Fruit fly (Drosophila melanogaster) whole organism, embryonic: ENCODE measurements around the gene Tsp97E.

Experiments used
- Adf1 ChIP-seq: fragments of 200-800 bp; sonication (Bioruptor generic); IDR thresholded peaks from 2 replicates; pipeline ENCODE4 v1.3.6; 2022; ENCODE audit warnings: missing biosample characterization, missing genetic modification characterization
- BtbVII ChIP-seq: fragments of 200-800 bp; sonication (Bioruptor generic); optimal IDR thresholded peaks from 3 replicates; lab custom pipeline; 2017; ENCODE audit warnings: missing biosample characterization, mild to moderate bottlenecking, missing genetic modification characterization
- CG11247 ChIP-seq: fragments of 200-800 bp; sonication (Bioruptor generic); IDR thresholded peaks from 2 replicates; pipeline ENCODE4 v1.3.6; 2022; ENCODE audit warnings: missing biosample characterization, missing genetic modification characterization
- CG12155 ChIP-seq: fragments of 200-800 bp; sonication (Bioruptor generic); optimal IDR thresholded peaks from 3 replicates; lab custom pipeline; 2016; ENCODE audit warnings: missing biosample characterization, missing genetic modification characterization
- CG12659 ChIP-seq: fragments of 200-800 bp; sonication (Bioruptor generic); optimal IDR thresholded peaks from 3 replicates; lab custom pipeline; 2017; ENCODE audit warnings: mild to moderate bottlenecking, missing biosample characterization, missing genetic modification reagents, missing genetic modification characterization
- CG13775 ChIP-seq: fragments of 200-800 bp; sonication (Bioruptor generic); optimal IDR thresholded peaks from 3 replicates; lab custom pipeline; 2017; ENCODE audit warnings: missing biosample characterization, mild to moderate bottlenecking, missing genetic modification characterization
- CG18262 ChIP-seq: fragments of 200-800 bp; optimal IDR thresholded peaks from 3 replicates; lab custom pipeline; 2019; ENCODE audit warnings: missing biosample characterization, mild to moderate bottlenecking, missing genetic modification characterization, moderate library complexity
- CG18619 ChIP-seq: fragments of 200-800 bp; sonication (Bioruptor generic); optimal IDR thresholded peaks from 3 replicates; lab custom pipeline; 2017; ENCODE audit warnings: missing biosample characterization, mild to moderate bottlenecking, missing genetic modification characterization
- CG31441 ChIP-seq: fragments of 200-800 bp; sonication (Bioruptor generic); IDR thresholded peaks from 2 replicates; pipeline ENCODE4 v1.3.6; 2022; ENCODE audit warnings: missing biosample characterization, missing genetic modification characterization
- CG32532 ChIP-seq: fragments of 200-800 bp; sonication (Bioruptor generic); IDR thresholded peaks from 2 replicates; pipeline ENCODE4 v1.3.6; 2022; ENCODE audit warnings: missing biosample characterization, missing genetic modification characterization
- CG34376 ChIP-seq: fragments of 200-800 bp; sonication (Bioruptor generic); optimal IDR thresholded peaks from 2 replicates; lab custom pipeline; 2018; ENCODE audit warnings: missing biosample characterization, mild to moderate bottlenecking, missing genetic modification characterization
- CG4282 ChIP-seq: fragments of 200-800 bp; sonication (Bioruptor generic); optimal IDR thresholded peaks from 2 replicates; lab custom pipeline; 2016; ENCODE audit warnings: missing biosample characterization, missing genetic modification characterization
- CG4707 ChIP-seq: fragments of 200-800 bp; sonication (Bioruptor generic); optimal IDR thresholded peaks from 2 replicates; lab custom pipeline; 2018; ENCODE audit warnings: missing biosample characterization, mild to moderate bottlenecking, missing genetic modification characterization, moderate library complexity
- CG4730 ChIP-seq: fragments of 200-800 bp; sonication (Bioruptor generic); IDR thresholded peaks from 2 replicates; pipeline ENCODE4 v1.3.6; 2022; ENCODE audit warnings: missing biosample characterization, missing genetic modification characterization
- CG6654 ChIP-seq: fragments of 200-800 bp; sonication (Bioruptor generic); optimal IDR thresholded peaks from 2 replicates; lab custom pipeline; 2017; ENCODE audit warnings: missing biosample characterization, mild to moderate bottlenecking, missing genetic modification characterization
- CG7963 ChIP-seq: fragments of 200-800 bp; sonication (Bioruptor generic); IDR thresholded peaks from 3 replicates; pipeline ENCODE4 v1.3.6; 2022; ENCODE audit warnings: missing biosample characterization, missing genetic modification characterization; ENCODE audit not compliant: partially characterized antibody
- CG7987 ChIP-seq: fragments of 200-800 bp; sonication (Bioruptor generic); optimal IDR thresholded peaks from 2 replicates; lab custom pipeline; 2018; ENCODE audit warnings: missing biosample characterization, mild to moderate bottlenecking, missing genetic modification characterization, moderate library complexity
- CG8089 ChIP-seq: fragments of 200-800 bp; sonication (Bioruptor generic); optimal IDR thresholded peaks from 3 replicates; lab custom pipeline; 2016; ENCODE audit warnings: missing biosample characterization, missing genetic modification characterization
- CG8281 ChIP-seq: fragments of 200-800 bp; sonication (Bioruptor generic); optimal IDR thresholded peaks from 2 replicates; lab custom pipeline; 2018; ENCODE audit warnings: missing biosample characterization, mild to moderate bottlenecking, missing genetic modification characterization, moderate library complexity
- CG8765 ChIP-seq: fragments of 200-800 bp; sonication (Bioruptor generic); IDR thresholded peaks from 2 replicates; pipeline ENCODE4 v1.3.6; 2022; ENCODE audit warnings: missing biosample characterization, missing genetic modification characterization
- CG9609 ChIP-seq: fragments of 200-800 bp; sonication (Bioruptor generic); optimal IDR thresholded peaks from 3 replicates; lab custom pipeline; 2016; ENCODE audit warnings: missing biosample characterization, missing genetic modification characterization
- CG9932 ChIP-seq: fragments of 200-800 bp; sonication (Bioruptor generic); IDR thresholded peaks from 2 replicates; pipeline ENCODE4 v1.3.6; 2022; ENCODE audit warnings: missing biosample characterization, missing genetic modification characterization
- D19B ChIP-seq: fragments of 200-800 bp; sonication (Bioruptor generic); optimal IDR thresholded peaks from 2 replicates; lab custom pipeline; 2017; ENCODE audit warnings: missing biosample characterization, mild to moderate bottlenecking, missing genetic modification characterization
- E2f2 ChIP-seq: fragments of 200-800 bp; sonication (Bioruptor generic); IDR thresholded peaks from 2 replicates; pipeline ENCODE4 v1.3.6; 2022; ENCODE audit warnings: missing biosample characterization, missing genetic modification characterization
- Elba2 ChIP-seq: fragments of 200-800 bp; sonication (Bioruptor generic); optimal IDR thresholded peaks from 3 replicates; lab custom pipeline; 2016; ENCODE audit warnings: missing biosample characterization, missing genetic modification characterization
- H2.0 ChIP-seq: fragments of 200-800 bp; sonication (Bioruptor generic); IDR thresholded peaks from 2 replicates; pipeline ENCODE4 v1.3.6; 2022; ENCODE audit warnings: missing biosample characterization, missing genetic modification characterization
- HLHmδ ChIP-seq: fragments of 200-800 bp; sonication (Bioruptor generic); optimal IDR thresholded peaks from 2 replicates; lab custom pipeline; 2018; ENCODE audit warnings: missing biosample characterization, mild to moderate bottlenecking, missing genetic modification characterization, moderate library complexity
- Hmx ChIP-seq: fragments of 200-800 bp; sonication (Bioruptor generic); optimal IDR thresholded peaks from 2 replicates; lab custom pipeline; 2016; ENCODE audit warnings: missing biosample characterization, missing genetic modification characterization
- Hr3 ChIP-seq: fragments of 200-800 bp; sonication (Bioruptor generic); optimal IDR thresholded peaks from 3 replicates; lab custom pipeline; 2016; ENCODE audit warnings: missing biosample characterization, missing genetic modification characterization
- Myb ChIP-seq: fragments of 200-800 bp; sonication (Bioruptor generic); optimal IDR thresholded peaks from 2 replicates; lab custom pipeline; 2016; ENCODE audit warnings: missing biosample characterization, missing genetic modification characterization
- NK7.1 ChIP-seq: fragments of 200-800 bp; sonication (Bioruptor generic); optimal IDR thresholded peaks from 3 replicates; lab custom pipeline; 2016; ENCODE audit warnings: missing biosample characterization, missing genetic modification characterization
- Stat92E ChIP-seq, 3 experiments: fragments of >200 bp in 2 of 3; fragments of 200-800 bp in 1 of 3; sonication (Bioruptor generic) in 1 of 3; optimal IDR thresholded peaks; 2 replicates each; lab custom pipeline; 2017 to 2019; ENCODE audit warnings: missing biosample characterization in 3 of 3, missing genetic modification characterization in 3 of 3, mild to moderate bottlenecking in 1 of 3, moderate library complexity in 1 of 3
- Xrp1 ChIP-seq: fragments of 200-800 bp; sonication (Bioruptor generic); IDR thresholded peaks from 2 replicates; pipeline ENCODE4 v1.3.6; 2022; ENCODE audit warnings: missing biosample characterization, missing genetic modification characterization
- ase ChIP-seq: fragments of 200-800 bp; sonication (Bioruptor generic); IDR thresholded peaks from 3 replicates; pipeline ENCODE4 v1.3.6; 2022; ENCODE audit warnings: missing biosample characterization, missing genetic modification characterization
- bigmax ChIP-seq: fragments of 200-800 bp; sonication (Bioruptor generic); optimal IDR thresholded peaks from 2 replicates; lab custom pipeline; 2018; ENCODE audit warnings: missing biosample characterization, mild to moderate bottlenecking, missing genetic modification characterization
- dan ChIP-seq: fragments of 200-800 bp; sonication (Bioruptor generic); IDR thresholded peaks from 2 replicates; pipeline ENCODE4 v1.3.6; 2022; ENCODE audit warnings: missing biosample characterization, missing genetic modification characterization
- dysf ChIP-seq: fragments of 200-800 bp; sonication (Bioruptor generic); IDR thresholded peaks from 3 replicates; pipeline ENCODE4 v1.3.6; 2022; ENCODE audit warnings: missing biosample characterization, missing genetic modification characterization
- fd102C ChIP-seq: fragments of 200-800 bp; sonication (Bioruptor generic); optimal IDR thresholded peaks from 2 replicates; lab custom pipeline; 2018; ENCODE audit warnings: missing biosample characterization, mild to moderate bottlenecking, missing genetic modification characterization, moderate library complexity
- ftz-f1 ChIP-seq: fragments of 200-800 bp; sonication (Bioruptor generic); optimal IDR thresholded peaks from 2 replicates; lab custom pipeline; 2016; ENCODE audit warnings: missing biosample characterization, missing genetic modification characterization
- fu2 ChIP-seq: fragments of 200-800 bp; sonication (Bioruptor generic); optimal IDR thresholded peaks from 2 replicates; lab custom pipeline; 2016; ENCODE audit warnings: missing biosample characterization, missing genetic modification characterization
- gce ChIP-seq: fragments of 200-800 bp; sonication (Bioruptor generic); IDR thresholded peaks from 3 replicates; pipeline ENCODE4 v1.3.6; 2022; ENCODE audit warnings: missing biosample characterization, missing genetic modification characterization
- gsb-n ChIP-seq: fragments of 200-800 bp; sonication (Bioruptor generic); optimal IDR thresholded peaks from 3 replicates; lab custom pipeline; 2018; ENCODE audit warnings: missing biosample characterization, mild to moderate bottlenecking, missing genetic modification characterization
- ham ChIP-seq: fragments of 200-800 bp; sonication (Bioruptor generic); IDR thresholded peaks from 2 replicates; pipeline ENCODE4 v1.3.6; 2022; ENCODE audit warnings: missing biosample characterization, missing genetic modification characterization
- jigr1 ChIP-seq: fragments of 200-800 bp; sonication (Bioruptor generic); IDR thresholded peaks from 3 replicates; pipeline ENCODE4 v1.3.6; 2022; ENCODE audit warnings: missing biosample characterization, missing genetic modification characterization
- ken ChIP-seq: fragments of 200-800 bp; sonication (Bioruptor generic); IDR thresholded peaks from 3 replicates; pipeline ENCODE4 v1.3.6; 2022; ENCODE audit warnings: missing biosample characterization, missing genetic modification characterization
- lab ChIP-seq: fragments of 200-800 bp; sonication (Bioruptor generic); optimal IDR thresholded peaks from 3 replicates; lab custom pipeline; 2017; ENCODE audit warnings: missing biosample characterization, missing genetic modification characterization, mild to moderate bottlenecking, moderate library complexity, missing genetic modification reagents
- oc ChIP-seq: fragments of 200-800 bp; sonication (Bioruptor generic); optimal IDR thresholded peaks from 2 replicates; lab custom pipeline; 2018; ENCODE audit warnings: missing biosample characterization, mild to moderate bottlenecking, missing genetic modification characterization, moderate library complexity
- pros ChIP-seq: fragments of 200-800 bp; sonication (Bioruptor generic); optimal IDR thresholded peaks from 3 replicates; lab custom pipeline; 2019; ENCODE audit warnings: missing biosample characterization, mild to moderate bottlenecking, missing genetic modification characterization, moderate library complexity
- rib ChIP-seq: fragments of 200-800 bp; sonication (Bioruptor generic); IDR thresholded peaks from 2 replicates; pipeline ENCODE4 v1.3.6; 2022; ENCODE audit warnings: missing biosample characterization, missing genetic modification characterization
- sd ChIP-seq: fragments of 200-800 bp; sonication (Bioruptor generic); optimal IDR thresholded peaks from 3 replicates; lab custom pipeline; 2018; ENCODE audit warnings: missing biosample characterization, mild to moderate bottlenecking, missing genetic modification characterization, moderate library complexity
- unpg ChIP-seq: fragments of 200-800 bp; sonication (Bioruptor generic); optimal IDR thresholded peaks from 3 replicates; lab custom pipeline; 2018; ENCODE audit warnings: missing biosample characterization, mild to moderate bottlenecking, missing genetic modification characterization, moderate library complexity

The Tsp97E gene

DNA sequence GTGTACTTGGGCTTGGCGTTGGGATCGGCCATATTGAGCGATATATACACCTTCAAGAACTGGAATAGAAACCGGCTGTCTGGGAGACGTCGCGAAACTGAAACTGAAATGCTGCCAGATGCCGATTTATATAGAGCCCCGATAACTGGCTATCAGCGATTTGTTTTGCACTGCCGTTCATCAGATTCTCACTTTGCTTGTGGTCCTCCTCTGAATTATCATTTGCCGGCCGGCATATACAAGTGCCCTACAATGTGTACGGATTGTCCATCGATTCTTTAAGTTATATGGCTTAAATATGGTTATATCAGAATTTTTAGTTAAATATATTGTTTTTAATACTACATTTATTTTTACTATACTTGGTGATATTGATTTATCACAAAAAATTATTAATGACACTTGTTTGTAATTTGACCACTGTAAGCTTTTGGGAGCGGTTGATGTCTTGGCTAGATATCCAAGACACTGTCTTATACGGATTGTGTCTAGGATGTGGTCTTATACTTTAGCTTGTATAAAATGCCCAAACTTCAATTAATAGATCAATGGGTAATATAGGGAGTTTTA is 23.9 kb upstream of the Tsp97E start, which contains the start of gene CG31075 (continued):
- TF ChIP-seq CG31441 (GFP tag; lab: Robert Waterston, UW): 0 out of 2 replicates have a peak, but pooled peaks have one; percentile 11
- no peak for TF ChIP-seq gce (GFP tag; lab: Robert Waterston, UW)
- TF ChIP-seq CG18262 (tag; lab: Kevin White, UChicago): no peak
- peak; percentile 37 for TF ChIP-seq CG12155 (GFP tag; lab: Kevin White, UChicago)
- no peak for TF ChIP-seq CG7987 (GFP tag; lab: Kevin White, UChicago)
- no peak for TF ChIP-seq HLHmδ (GFP tag; lab: Kevin White, UChicago)
- TF ChIP-seq lab (GFP tag; lab: Kevin White, UChicago): peak; percentile 80
- no peak for TF ChIP-seq CG9609 (GFP tag; lab: Kevin White, UChicago)
- no peak for TF ChIP-seq Myb (GFP tag; lab: Kevin White, UChicago)
- TF ChIP-seq rib (GFP tag; lab: Robert Waterston, UW): no peak
- TF ChIP-seq CG8281 (tag; lab: Kevin White, UChicago): no peak
- TF ChIP-seq dysf: peak; percentile 83
- no peak for TF ChIP-seq Hmx (GFP tag; lab: Kevin White, UChicago)
- TF ChIP-seq oc (tag; lab: Kevin White, UChicago): no peak
- TF ChIP-seq NK7.1 (GFP tag; lab: Kevin White, UChicago): no peak
- TF ChIP-seq ham (GFP tag; lab: Robert Waterston, UW): no peak
- TF ChIP-seq CG4282: no peak
- no peak for TF ChIP-seq CG8089 (GFP tag; lab: Kevin White, UChicago)
- TF ChIP-seq fd102C: no peak
- 0 out of 3 replicates have a peak, but pooled peaks have one; percentile 41 for TF ChIP-seq ken (GFP tag; lab: Robert Waterston, UW)
- peak; percentile 28 for TF ChIP-seq CG18619 (GFP tag; lab: Kevin White, UChicago)
- TF ChIP-seq dan (GFP tag; lab: Robert Waterston, UW): no peak
- no peak for TF ChIP-seq CG13775 (GFP tag; lab: Kevin White, UChicago)
- peak; percentile 93 for TF ChIP-seq CG4707 (GFP tag; lab: Kevin White, UChicago)
- TF ChIP-seq CG6654 (GFP tag; lab: Kevin White, UChicago): no peak
- peak; percentile 52 for TF ChIP-seq unpg (GFP tag; lab: Kevin White, UChicago)
- TF ChIP-seq jigr1 (GFP tag; lab: Robert Waterston, UW): no peak
- peak; percentile 55 for TF ChIP-seq Xrp1
- TF ChIP-seq H2.0: peak; percentile 59; the same call in 1 of the 2 replicates
- peak; percentile 83 for TF ChIP-seq CG32532
- no peak for TF ChIP-seq gsb-n (tag; lab: Kevin White, UChicago)
- TF ChIP-seq Elba2 (GFP tag; lab: Kevin White, UChicago): no peak
- peak; percentile 17 for TF ChIP-seq CG12659
- TF ChIP-seq CG7963: no peak
- TF ChIP-seq sd (tag; lab: Kevin White, UChicago): no peak
- TF ChIP-seq CG34376 (GFP tag; lab: Kevin White, UChicago): no peak
- TF ChIP-seq CG8765: no peak
- no peak for TF ChIP-seq Hr3 (GFP tag; lab: Kevin White, UChicago)
- TF ChIP-seq D19B (GFP tag; lab: Kevin White, UChicago): no peak
- TF ChIP-seq Stat92E (GFP tag; optimal IDR thresholded peaks at IDR 0.05; lab: Kevin White, UChicago): no peak
- peak; percentile 42 for TF ChIP-seq Adf1 (GFP tag; lab: Robert Waterston, UW)
- TF ChIP-seq CG4730 (GFP tag; lab: Robert Waterston, UW): no peak
- TF ChIP-seq pros: no peak
- TF ChIP-seq fu2 (GFP tag; lab: Kevin White, UChicago): no peak
- peak; percentile 86 for TF ChIP-seq CG9932 (GFP tag; lab: Robert Waterston, UW)
- TF ChIP-seq ase (GFP tag; lab: Robert Waterston, UW): no peak
- peak; percentile 43; the same call in 1 of the 2 replicates for TF ChIP-seq E2f2 (GFP tag; lab: Robert Waterston, UW)
- peak; percentile 25; the same call in 1 of the 2 replicates for TF ChIP-seq CG11247
- TF ChIP-seq BtbVII (GFP tag; lab: Kevin White, UChicago): peak; percentile 36
- TF ChIP-seq bigmax (GFP tag; lab: Kevin White, UChicago): no peak
- no peak for TF ChIP-seq ftz-f1 (GFP tag; lab: Kevin White, UChicago)
